Fruit fly (Drosophila melanogaster) whole organism, prepupa: ENCODE results near the gene CG1463.

Experiments
- CG10631 ChIP-seq: fragments of 200-800 bp; sonication (Bioruptor generic); optimal IDR thresholded peaks from 2 replicates; lab custom pipeline; 2016; ENCODE audit warnings: missing biosample characterization, missing genetic modification characterization
- CG11294 ChIP-seq: fragments of 200-800 bp; sonication (Bioruptor generic); IDR thresholded peaks from 2 replicates; pipeline ENCODE4 v1.3.6; 2022; ENCODE audit warnings: missing biosample characterization, missing genetic modification characterization
- CG11762 ChIP-seq: fragments of 200-800 bp; sonication (Bioruptor generic); optimal IDR thresholded peaks from 3 replicates; lab custom pipeline; 2016; ENCODE audit warnings: missing biosample characterization, missing genetic modification characterization; ENCODE audit not compliant: insufficient read depth
- CG11902 ChIP-seq: fragments of 200-800 bp; sonication (Bioruptor generic); optimal IDR thresholded peaks from 3 replicates; lab custom pipeline; 2016; ENCODE audit warnings: missing biosample characterization, missing genetic modification characterization
- CG15336 ChIP-seq: fragments of 200-800 bp; sonication (Bioruptor generic); IDR thresholded peaks from 2 replicates; pipeline ENCODE4 v1.3.6; 2022; ENCODE audit warnings: missing biosample characterization, missing genetic modification characterization
- CG1621 ChIP-seq: fragments of 200-800 bp; sonication (Bioruptor generic); optimal IDR thresholded peaks from 3 replicates; lab custom pipeline; 2018; ENCODE audit warnings: missing biosample characterization, mild to moderate bottlenecking, missing genetic modification characterization
- CG16779 ChIP-seq: fragments of 200-800 bp; sonication (Bioruptor generic); optimal IDR thresholded peaks from 3 replicates; lab custom pipeline; 2017; ENCODE audit warnings: missing biosample characterization, mild to moderate bottlenecking, missing genetic modification characterization
- CG3032 ChIP-seq: fragments of 200-800 bp; optimal IDR thresholded peaks from 2 replicates; lab custom pipeline; 2019; ENCODE audit warnings: missing biosample characterization, mild to moderate bottlenecking, missing genetic modification characterization, moderate library complexity
- CG31627 ChIP-seq: fragments of 200-800 bp; sonication (Bioruptor generic); optimal IDR thresholded peaks from 3 replicates; lab custom pipeline; 2016; ENCODE audit warnings: missing biosample characterization, missing genetic modification characterization
- CG32006 ChIP-seq: fragments of 200-800 bp; sonication (Bioruptor generic); optimal IDR thresholded peaks from 3 replicates; lab custom pipeline; 2017; ENCODE audit warnings: missing biosample characterization, mild to moderate bottlenecking, missing genetic modification characterization
- CG34406 ChIP-seq: fragments of 200-800 bp; sonication (Bioruptor generic); optimal IDR thresholded peaks from 3 replicates; lab custom pipeline; 2016; ENCODE audit warnings: missing biosample characterization, missing genetic modification characterization
- CG3919 ChIP-seq: fragments of 200-800 bp; sonication (Bioruptor generic); optimal IDR thresholded peaks from 3 replicates; lab custom pipeline; 2016; ENCODE audit warnings: missing biosample characterization, missing genetic modification characterization
- CG6792 ChIP-seq: fragments of 200-800 bp; sonication (Bioruptor generic); optimal IDR thresholded peaks from 3 replicates; lab custom pipeline; 2016; ENCODE audit warnings: missing biosample characterization, missing genetic modification characterization
- CG6808 ChIP-seq: fragments of 200-800 bp; sonication (Bioruptor generic); optimal IDR thresholded peaks from 3 replicates; lab custom pipeline; 2017; ENCODE audit warnings: missing biosample characterization, missing genetic modification characterization, mild to moderate bottlenecking, moderate library complexity, missing genetic modification reagents
- CG6854 ChIP-seq: fragments of 200-800 bp; sonication (Bioruptor generic); optimal IDR thresholded peaks from 2 replicates; lab custom pipeline; 2017; ENCODE audit warnings: missing biosample characterization, mild to moderate bottlenecking, missing genetic modification characterization
- CG7368 ChIP-seq: fragments of 200-800 bp; sonication (Bioruptor generic); optimal IDR thresholded peaks from 3 replicates; lab custom pipeline; 2016; ENCODE audit warnings: missing biosample characterization, missing genetic modification characterization
- CG8319 ChIP-seq: fragments of 200-800 bp; sonication (Bioruptor generic); optimal IDR thresholded peaks from 3 replicates; lab custom pipeline; 2016; ENCODE audit warnings: missing biosample characterization, missing genetic modification characterization
- CG8632 ChIP-seq: fragments of 200-800 bp; sonication (Bioruptor generic); optimal IDR thresholded peaks from 3 replicates; lab custom pipeline; 2016; ENCODE audit warnings: missing biosample characterization, missing genetic modification characterization
- Eip75B ChIP-seq: fragments of 200-800 bp; sonication (Bioruptor generic); optimal IDR thresholded peaks from 3 replicates; lab custom pipeline; 2016; ENCODE audit warnings: missing biosample characterization, missing genetic modification characterization
- Eip78C ChIP-seq: fragments of 200-800 bp; sonication (Bioruptor generic); peaks from one replicate; lab custom pipeline; 2016; ENCODE audit warnings: missing biosample characterization, missing genetic modification characterization
- Eip93F ChIP-seq: fragments of 200-800 bp; sonication (Bioruptor generic); optimal IDR thresholded peaks from 2 replicates; lab custom pipeline; 2016; ENCODE audit warnings: missing biosample characterization, mild to moderate bottlenecking, missing genetic modification characterization
- Ets21C ChIP-seq: fragments of 200-800 bp; sonication (Bioruptor generic); optimal IDR thresholded peaks from 3 replicates; lab custom pipeline; 2016; ENCODE audit warnings: missing biosample characterization, missing genetic modification characterization
- Gug ChIP-seq: fragments of 200-800 bp; sonication (Bioruptor generic); IDR thresholded peaks from 2 replicates; pipeline ENCODE4 v1.3.6; 2022; ENCODE audit warnings: missing biosample characterization, missing genetic modification characterization
- Hr39 ChIP-seq: fragments of 200-800 bp; sonication (Bioruptor generic); optimal IDR thresholded peaks from 2 replicates; lab custom pipeline; 2016; ENCODE audit warnings: missing biosample characterization, missing genetic modification characterization
- Lpt ChIP-seq: fragments of 200-800 bp; sonication (Bioruptor generic); optimal IDR thresholded peaks from 3 replicates; lab custom pipeline; 2016; ENCODE audit warnings: missing biosample characterization, missing genetic modification characterization
- Met ChIP-seq: fragments of 200-800 bp; sonication (Bioruptor generic); optimal IDR thresholded peaks from 3 replicates; lab custom pipeline; 2016; ENCODE audit warnings: missing biosample characterization, missing genetic modification characterization
- OdsH ChIP-seq: fragments of 200-800 bp; sonication (Bioruptor generic); optimal IDR thresholded peaks from 3 replicates; lab custom pipeline; 2016; ENCODE audit warnings: missing biosample characterization, missing genetic modification characterization
- Smox ChIP-seq: fragments of 200-800 bp; sonication (Bioruptor generic); optimal IDR thresholded peaks from 3 replicates; lab custom pipeline; 2016; ENCODE audit warnings: missing biosample characterization, missing genetic modification characterization
- Sox14 ChIP-seq: fragments of 200-800 bp; sonication (Bioruptor generic); optimal IDR thresholded peaks from 3 replicates; lab custom pipeline; 2016; ENCODE audit warnings: missing biosample characterization, missing genetic modification characterization
- achi ChIP-seq: fragments of 200-800 bp; sonication (Bioruptor generic); optimal IDR thresholded peaks from 3 replicates; lab custom pipeline; 2016; ENCODE audit warnings: missing biosample characterization, missing genetic modification characterization
- acj6 ChIP-seq: fragments of 200-800 bp; sonication (Bioruptor generic); optimal IDR thresholded peaks from 3 replicates; lab custom pipeline; 2016; ENCODE audit warnings: missing biosample characterization, missing genetic modification characterization
- cyc ChIP-seq: fragments of 200-800 bp; sonication (Bioruptor generic); optimal IDR thresholded peaks from 3 replicates; lab custom pipeline; 2016; ENCODE audit warnings: missing biosample characterization, missing genetic modification characterization
- dac ChIP-seq: fragments of 200-800 bp; sonication (Bioruptor generic); optimal IDR thresholded peaks from 2 replicates; lab custom pipeline; 2017; ENCODE audit warnings: missing biosample characterization, mild to moderate bottlenecking, missing genetic modification characterization
- dsx ChIP-seq: fragments of 200-800 bp; optimal IDR thresholded peaks from 3 replicates; lab custom pipeline; 2019; ENCODE audit warnings: missing biosample characterization, mild to moderate bottlenecking, missing genetic modification characterization, moderate library complexity; ENCODE audit not compliant: poor library complexity, severe bottlenecking
- eg ChIP-seq: fragments of 200-800 bp; sonication (Bioruptor generic); IDR thresholded peaks from 3 replicates; pipeline ENCODE4 v1.3.6; 2022; ENCODE audit warnings: missing biosample characterization, missing genetic modification characterization
- esn ChIP-seq: fragments of 200-800 bp; sonication (Bioruptor generic); optimal IDR thresholded peaks from 2 replicates; lab custom pipeline; 2016; ENCODE audit warnings: missing biosample characterization, mild to moderate bottlenecking, missing genetic modification characterization, moderate library complexity
- fd59A ChIP-seq: fragments of 200-800 bp; sonication (Bioruptor generic); optimal IDR thresholded peaks from 2 replicates; lab custom pipeline; 2017; ENCODE audit warnings: missing biosample characterization, mild to moderate bottlenecking, missing genetic modification characterization, missing genetic modification reagents
- fd85E ChIP-seq: fragments of 200-800 bp; sonication (Bioruptor generic); optimal IDR thresholded peaks from 3 replicates; lab custom pipeline; 2016; ENCODE audit warnings: missing biosample characterization, missing genetic modification characterization
- fkh ChIP-seq: fragments of 200-800 bp; sonication (Bioruptor generic); optimal IDR thresholded peaks from 3 replicates; lab custom pipeline; 2017; ENCODE audit warnings: missing biosample characterization, mild to moderate bottlenecking, missing genetic modification characterization, moderate library complexity
- lz ChIP-seq: fragments of 200-800 bp; sonication (Bioruptor generic); optimal IDR thresholded peaks from 3 replicates; lab custom pipeline; 2016; ENCODE audit warnings: missing biosample characterization, missing genetic modification characterization
- salr ChIP-seq, 2 experiments: fragments of 200-800 bp; sonication (Bioruptor generic); optimal IDR thresholded peaks; 3 replicates each; lab custom pipeline; 2016 to 2018; ENCODE audit warnings: missing biosample characterization in 2 of 2, missing genetic modification characterization in 2 of 2, mild to moderate bottlenecking in 1 of 2
- ss ChIP-seq, 2 experiments: fragments of 200-800 bp; sonication (Bioruptor generic); optimal IDR thresholded peaks; 2 replicates in 1 of 2; 3 replicates in 1 of 2; lab custom pipeline; 2017 to 2018; ENCODE audit warnings: mild to moderate bottlenecking in 2 of 2, missing biosample characterization in 2 of 2, missing genetic modification characterization in 2 of 2, moderate library complexity in 1 of 2
- svp ChIP-seq: fragments of 200-800 bp; sonication (Bioruptor generic); peaks from one replicate; lab custom pipeline; 2016; ENCODE audit warnings: missing biosample characterization, missing genetic modification characterization
- topi ChIP-seq: fragments of 200-800 bp; sonication (Bioruptor generic); optimal IDR thresholded peaks from 3 replicates; lab custom pipeline; 2016; ENCODE audit warnings: missing biosample characterization, missing genetic modification characterization
- vri ChIP-seq: fragments of 200-800 bp; sonication (Bioruptor generic); optimal IDR thresholded peaks from 3 replicates; lab custom pipeline; 2016; ENCODE audit warnings: missing biosample characterization, mild to moderate bottlenecking, missing genetic modification characterization

The CG1463 gene

DNA sequence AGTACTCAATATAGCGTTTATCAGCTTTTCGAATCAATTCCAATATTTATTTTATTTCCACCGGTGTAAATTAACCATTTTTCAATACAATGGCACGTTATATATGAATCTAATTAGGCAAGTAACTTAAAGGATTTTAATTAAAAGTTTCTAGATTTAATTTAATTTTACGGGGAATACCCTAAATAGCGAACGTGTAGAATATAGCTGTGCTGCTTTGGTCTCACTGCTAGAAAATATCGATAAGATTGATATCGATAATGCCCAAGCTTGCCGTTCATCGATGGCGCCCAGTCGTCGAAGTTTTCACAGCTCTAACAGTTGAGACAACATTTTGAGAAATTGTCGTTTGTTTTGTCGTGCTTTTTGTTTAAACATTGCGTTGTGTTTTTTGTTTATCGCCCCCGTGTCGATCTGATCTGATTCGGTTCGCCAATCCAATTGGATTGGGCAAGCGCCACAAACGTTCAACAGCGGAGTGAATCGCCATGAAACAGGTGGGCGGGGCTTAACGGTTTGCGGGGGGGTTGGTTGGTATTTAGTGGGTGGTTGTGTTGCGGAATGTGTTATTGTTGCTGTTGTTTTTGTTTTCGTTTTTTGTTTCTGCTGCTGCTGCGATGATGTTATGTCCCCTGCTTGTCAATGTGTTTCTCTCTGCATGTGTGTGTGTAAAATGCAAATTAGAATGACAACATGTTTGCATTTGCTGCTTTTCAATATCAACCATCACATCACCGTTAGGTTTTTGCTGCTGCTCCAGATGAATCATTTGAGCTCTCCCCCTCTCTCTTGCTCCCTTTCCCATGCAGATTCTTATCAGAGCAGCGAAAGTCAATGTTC is 20.1 kb upstream of the CG1463 start, which contains the start of gene Tomosyn:
Gene Tomosyn, plus strand, starts transcription at position 289 of the 840 bp plus-strand sequence.
- TF ChIP-seq CG16779 (tag; lab: Kevin White, UChicago) (no peak), CG6854 (GFP tag; lab: Kevin White, UChicago) (peak; percentile 51), Eip78C (GFP tag; lab: Kevin White, UChicago) (peak; percentile 61), CG31627 (peak; percentile 26), Eip75B (peak; percentile 11), esn (GFP tag; lab: Kevin White, UChicago) (peak; percentile 10), fkh (GFP tag; lab: Kevin White, UChicago) (no peak), OdsH (GFP tag; lab: Kevin White, UChicago) (peak; percentile 23), cyc (peak; percentile 20), dac (GFP tag; lab: Kevin White, UChicago) (no peak), eg (GFP tag; lab: Robert Waterston, UW) (peak; percentile 47; the same call in 1 of the 3 replicates), CG10631 (GFP tag; lab: Kevin White, UChicago) (peak; percentile 35), svp (GFP tag; lab: Kevin White, UChicago) (peak; percentile 76), CG3032 (tag; lab: Kevin White, UChicago) (peak; percentile 30), CG1621 (tag; lab: Kevin White, UChicago) (no peak), lz (GFP tag; lab: Kevin White, UChicago) (peak; percentile 4), acj6 (GFP tag; lab: Kevin White, UChicago) (peak; percentile 19), Met (GFP tag; lab: Kevin White, UChicago) (peak; percentile 18), CG7368 (GFP tag; lab: Kevin White, UChicago) (no peak), Lpt (GFP tag; lab: Kevin White, UChicago) (peak; percentile 12), topi (GFP tag; lab: Kevin White, UChicago) (peak; percentile 7)

DNA sequence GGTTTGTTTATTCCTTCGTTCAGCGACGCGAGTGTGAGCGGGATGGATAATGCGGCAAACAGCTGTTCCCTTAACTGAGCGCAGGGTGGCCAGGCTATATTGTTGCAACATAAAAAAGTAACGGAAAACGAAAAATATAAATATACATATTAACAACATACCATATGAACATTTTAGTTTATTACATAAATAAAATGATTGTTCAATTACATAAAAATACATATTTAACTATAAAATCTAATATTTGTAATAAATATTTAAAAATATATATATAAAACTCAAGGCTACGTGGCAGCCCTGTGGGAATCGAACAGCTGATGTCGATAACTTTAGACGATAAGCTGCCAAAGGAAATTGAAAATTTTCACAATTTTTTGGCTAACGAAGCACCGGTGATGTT is 18.1 kb upstream of the CG1463 start, which contains the start of the genes Aven and CG2540:
Gene Aven, minus strand, starts transcription at position 77 of the 400 bp plus-strand sequence.
Gene CG2540, plus strand, starts transcription at position 315 of the 400 bp plus-strand sequence.
- TF ChIP-seq CG8632 (peak; percentile 72), esn (GFP tag; lab: Kevin White, UChicago) (peak; percentile 77), CG11294 (GFP tag; lab: Robert Waterston, UW) (no peak), dsx (GFP tag; lab: Kevin White, UChicago) (peak; percentile 85), CG11762 (GFP tag; lab: Kevin White, UChicago) (peak; percentile 36), CG11902 (GFP tag; lab: Kevin White, UChicago) (peak; percentile 13), Ets21C (no peak), CG15336 (GFP tag; lab: Robert Waterston, UW) (peak; percentile 78), achi (GFP tag; lab: Kevin White, UChicago) (peak; percentile 82), vri (GFP tag; lab: Kevin White, UChicago) (no peak), acj6 (GFP tag; lab: Kevin White, UChicago) (peak; percentile 81), topi (GFP tag; lab: Kevin White, UChicago) (peak; percentile 59), CG6792 (peak; percentile 68), Met (GFP tag; lab: Kevin White, UChicago) (peak; percentile 59), Eip93F (GFP tag; lab: Kevin White, UChicago) (peak; percentile 48), ss (GFP tag; optimal IDR thresholded peaks at IDR 0.05; lab: Kevin White, UChicago) (peak; percentile 62 to 84), fd59A (peak; percentile 39), eg (GFP tag; lab: Robert Waterston, UW) (peak; percentile 55; the same call in 1 of the 3 replicates), CG16779 (tag; lab: Kevin White, UChicago) (peak; percentile 61), CG32006 (GFP tag; lab: Kevin White, UChicago) (peak; percentile 81), CG3919 (GFP tag; lab: Kevin White, UChicago) (peak; percentile 70), CG8319 (GFP tag; lab: Kevin White, UChicago) (peak; percentile 50), Sox14 (GFP tag; lab: Kevin White, UChicago) (peak; percentile 43), fd85E (no peak), Hr39 (GFP tag; lab: Kevin White, UChicago) (peak; percentile 1), Smox (GFP tag; lab: Kevin White, UChicago) (peak; percentile 60), lz (GFP tag; lab: Kevin White, UChicago) (peak; percentile 52), CG31627 (peak; percentile 16), CG10631 (GFP tag; lab: Kevin White, UChicago) (peak; percentile 72), svp (GFP tag; lab: Kevin White, UChicago) (peak; percentile 48), salr (GFP tag; optimal IDR thresholded peaks at IDR 0.05; lab: Kevin White, UChicago) (peak in 1 of 2 experiments; percentile 52), CG34406 (peak; percentile 76), CG1621 (tag; lab: Kevin White, UChicago) (peak; percentile 27), Lpt (GFP tag; lab: Kevin White, UChicago) (peak; percentile 49), Gug (no peak), CG6854 (GFP tag; lab: Kevin White, UChicago) (peak; percentile 75), CG6808 (GFP tag; lab: Kevin White, UChicago) (peak; percentile 76), fkh (GFP tag; lab: Kevin White, UChicago) (peak; percentile 56)
